Fruit fly (Drosophila melanogaster) whole organism, prepupa: ENCODE results near the gene Gr39a.

ENCODE experiments used
- Blimp-1 ChIP-seq: fragments of 200-800 bp; sonication (Bioruptor generic); optimal IDR thresholded peaks from 3 replicates; lab custom pipeline; 2017; ENCODE audit warnings: missing biosample characterization, missing genetic modification characterization, mild to moderate bottlenecking, moderate library complexity, missing genetic modification reagents
- CG11762 ChIP-seq: fragments of 200-800 bp; sonication (Bioruptor generic); optimal IDR thresholded peaks from 3 replicates; lab custom pipeline; 2016; ENCODE audit warnings: missing biosample characterization, missing genetic modification characterization; ENCODE audit not compliant: insufficient read depth
- CG15336 ChIP-seq: fragments of 200-800 bp; sonication (Bioruptor generic); IDR thresholded peaks from 2 replicates; pipeline ENCODE4 v1.3.6; 2022; ENCODE audit warnings: missing biosample characterization, missing genetic modification characterization
- CG1621 ChIP-seq: fragments of 200-800 bp; sonication (Bioruptor generic); optimal IDR thresholded peaks from 3 replicates; lab custom pipeline; 2018; ENCODE audit warnings: missing biosample characterization, mild to moderate bottlenecking, missing genetic modification characterization
- CG16779 ChIP-seq: fragments of 200-800 bp; sonication (Bioruptor generic); optimal IDR thresholded peaks from 3 replicates; lab custom pipeline; 2017; ENCODE audit warnings: missing biosample characterization, mild to moderate bottlenecking, missing genetic modification characterization
- CG3032 ChIP-seq: fragments of 200-800 bp; optimal IDR thresholded peaks from 2 replicates; lab custom pipeline; 2019; ENCODE audit warnings: missing biosample characterization, mild to moderate bottlenecking, missing genetic modification characterization, moderate library complexity
- CG31627 ChIP-seq: fragments of 200-800 bp; sonication (Bioruptor generic); optimal IDR thresholded peaks from 3 replicates; lab custom pipeline; 2016; ENCODE audit warnings: missing biosample characterization, missing genetic modification characterization
- CG32006 ChIP-seq: fragments of 200-800 bp; sonication (Bioruptor generic); optimal IDR thresholded peaks from 3 replicates; lab custom pipeline; 2017; ENCODE audit warnings: missing biosample characterization, mild to moderate bottlenecking, missing genetic modification characterization
- CG34406 ChIP-seq: fragments of 200-800 bp; sonication (Bioruptor generic); optimal IDR thresholded peaks from 3 replicates; lab custom pipeline; 2016; ENCODE audit warnings: missing biosample characterization, missing genetic modification characterization
- CG3919 ChIP-seq: fragments of 200-800 bp; sonication (Bioruptor generic); optimal IDR thresholded peaks from 3 replicates; lab custom pipeline; 2016; ENCODE audit warnings: missing biosample characterization, missing genetic modification characterization
- CG4318 ChIP-seq: fragments of 200-800 bp; sonication (Bioruptor generic); optimal IDR thresholded peaks from 3 replicates; lab custom pipeline; 2017; ENCODE audit warnings: missing biosample characterization, mild to moderate bottlenecking, missing genetic modification characterization
- CG6163 ChIP-seq: fragments of 200-800 bp; sonication (Bioruptor generic); IDR thresholded peaks from 3 replicates; pipeline ENCODE4 v1.3.6; 2022; ENCODE audit warnings: missing biosample characterization, missing genetic modification characterization
- CG6854 ChIP-seq: fragments of 200-800 bp; sonication (Bioruptor generic); optimal IDR thresholded peaks from 2 replicates; lab custom pipeline; 2017; ENCODE audit warnings: missing biosample characterization, mild to moderate bottlenecking, missing genetic modification characterization
- CG7368 ChIP-seq: fragments of 200-800 bp; sonication (Bioruptor generic); optimal IDR thresholded peaks from 3 replicates; lab custom pipeline; 2016; ENCODE audit warnings: missing biosample characterization, missing genetic modification characterization
- CG8119 ChIP-seq: fragments of 200-800 bp; sonication (Bioruptor generic); IDR thresholded peaks from 3 replicates; pipeline ENCODE4 v1.3.6; 2022; ENCODE audit warnings: missing biosample characterization, missing genetic modification characterization
- CG8319 ChIP-seq: fragments of 200-800 bp; sonication (Bioruptor generic); optimal IDR thresholded peaks from 3 replicates; lab custom pipeline; 2016; ENCODE audit warnings: missing biosample characterization, missing genetic modification characterization
- Eip75B ChIP-seq: fragments of 200-800 bp; sonication (Bioruptor generic); optimal IDR thresholded peaks from 3 replicates; lab custom pipeline; 2016; ENCODE audit warnings: missing biosample characterization, missing genetic modification characterization
- Eip78C ChIP-seq: fragments of 200-800 bp; sonication (Bioruptor generic); peaks from one replicate; lab custom pipeline; 2016; ENCODE audit warnings: missing biosample characterization, missing genetic modification characterization
- Eip93F ChIP-seq: fragments of 200-800 bp; sonication (Bioruptor generic); optimal IDR thresholded peaks from 2 replicates; lab custom pipeline; 2016; ENCODE audit warnings: missing biosample characterization, mild to moderate bottlenecking, missing genetic modification characterization
- Ets21C ChIP-seq: fragments of 200-800 bp; sonication (Bioruptor generic); optimal IDR thresholded peaks from 3 replicates; lab custom pipeline; 2016; ENCODE audit warnings: missing biosample characterization, missing genetic modification characterization
- Ets96B ChIP-seq: fragments of 200-800 bp; optimal IDR thresholded peaks from 2 replicates; lab custom pipeline; 2019; ENCODE audit warnings: missing biosample characterization, mild to moderate bottlenecking, missing genetic modification characterization, moderate library complexity
- Gug ChIP-seq: fragments of 200-800 bp; sonication (Bioruptor generic); IDR thresholded peaks from 2 replicates; pipeline ENCODE4 v1.3.6; 2022; ENCODE audit warnings: missing biosample characterization, missing genetic modification characterization
- Hr39 ChIP-seq: fragments of 200-800 bp; sonication (Bioruptor generic); optimal IDR thresholded peaks from 2 replicates; lab custom pipeline; 2016; ENCODE audit warnings: missing biosample characterization, missing genetic modification characterization
- Hr4 ChIP-seq: fragments of 200-800 bp; sonication (Bioruptor generic); optimal IDR thresholded peaks from 3 replicates; lab custom pipeline; 2016; ENCODE audit warnings: missing biosample characterization, missing genetic modification characterization
- Lpt ChIP-seq: fragments of 200-800 bp; sonication (Bioruptor generic); optimal IDR thresholded peaks from 3 replicates; lab custom pipeline; 2016; ENCODE audit warnings: missing biosample characterization, missing genetic modification characterization
- Met ChIP-seq: fragments of 200-800 bp; sonication (Bioruptor generic); optimal IDR thresholded peaks from 3 replicates; lab custom pipeline; 2016; ENCODE audit warnings: missing biosample characterization, missing genetic modification characterization
- Smox ChIP-seq: fragments of 200-800 bp; sonication (Bioruptor generic); optimal IDR thresholded peaks from 3 replicates; lab custom pipeline; 2016; ENCODE audit warnings: missing biosample characterization, missing genetic modification characterization
- Sox102F ChIP-seq: fragments of 200-800 bp; sonication (Bioruptor generic); optimal IDR thresholded peaks from 2 replicates; lab custom pipeline; 2016; ENCODE audit warnings: missing biosample characterization, mild to moderate bottlenecking, missing genetic modification characterization
- Sox14 ChIP-seq: fragments of 200-800 bp; sonication (Bioruptor generic); optimal IDR thresholded peaks from 3 replicates; lab custom pipeline; 2016; ENCODE audit warnings: missing biosample characterization, missing genetic modification characterization
- Sox15 ChIP-seq: fragments of 200-800 bp; sonication (Bioruptor generic); optimal IDR thresholded peaks from 3 replicates; lab custom pipeline; 2016; ENCODE audit warnings: missing biosample characterization, missing genetic modification characterization
- achi ChIP-seq: fragments of 200-800 bp; sonication (Bioruptor generic); optimal IDR thresholded peaks from 3 replicates; lab custom pipeline; 2016; ENCODE audit warnings: missing biosample characterization, missing genetic modification characterization
- dac ChIP-seq: fragments of 200-800 bp; sonication (Bioruptor generic); optimal IDR thresholded peaks from 2 replicates; lab custom pipeline; 2017; ENCODE audit warnings: missing biosample characterization, mild to moderate bottlenecking, missing genetic modification characterization
- eg ChIP-seq: fragments of 200-800 bp; sonication (Bioruptor generic); IDR thresholded peaks from 3 replicates; pipeline ENCODE4 v1.3.6; 2022; ENCODE audit warnings: missing biosample characterization, missing genetic modification characterization
- esn ChIP-seq: fragments of 200-800 bp; sonication (Bioruptor generic); optimal IDR thresholded peaks from 2 replicates; lab custom pipeline; 2016; ENCODE audit warnings: missing biosample characterization, mild to moderate bottlenecking, missing genetic modification characterization, moderate library complexity
- fd59A ChIP-seq: fragments of 200-800 bp; sonication (Bioruptor generic); optimal IDR thresholded peaks from 2 replicates; lab custom pipeline; 2017; ENCODE audit warnings: missing biosample characterization, mild to moderate bottlenecking, missing genetic modification characterization, missing genetic modification reagents
- fd85E ChIP-seq: fragments of 200-800 bp; sonication (Bioruptor generic); optimal IDR thresholded peaks from 3 replicates; lab custom pipeline; 2016; ENCODE audit warnings: missing biosample characterization, missing genetic modification characterization
- fkh ChIP-seq: fragments of 200-800 bp; sonication (Bioruptor generic); optimal IDR thresholded peaks from 3 replicates; lab custom pipeline; 2017; ENCODE audit warnings: missing biosample characterization, mild to moderate bottlenecking, missing genetic modification characterization, moderate library complexity
- lz ChIP-seq: fragments of 200-800 bp; sonication (Bioruptor generic); optimal IDR thresholded peaks from 3 replicates; lab custom pipeline; 2016; ENCODE audit warnings: missing biosample characterization, missing genetic modification characterization
- net ChIP-seq: fragments of 200-800 bp; sonication (Bioruptor generic); optimal IDR thresholded peaks from 3 replicates; lab custom pipeline; 2016; ENCODE audit warnings: missing biosample characterization, missing genetic modification characterization
- pdm3 ChIP-seq: fragments of 200-800 bp; sonication (Bioruptor generic); optimal IDR thresholded peaks from 3 replicates; lab custom pipeline; 2016; ENCODE audit warnings: missing biosample characterization, missing genetic modification characterization
- spab ChIP-seq: fragments of 200-800 bp; sonication (Bioruptor generic); optimal IDR thresholded peaks from 2 replicates; lab custom pipeline; 2017; ENCODE audit warnings: missing biosample characterization, mild to moderate bottlenecking, missing genetic modification characterization, missing genetic modification reagents
- ss ChIP-seq, 2 experiments: fragments of 200-800 bp; sonication (Bioruptor generic); optimal IDR thresholded peaks; 2 replicates in 1 of 2; 3 replicates in 1 of 2; lab custom pipeline; 2017 to 2018; ENCODE audit warnings: mild to moderate bottlenecking in 2 of 2, missing biosample characterization in 2 of 2, missing genetic modification characterization in 2 of 2, moderate library complexity in 1 of 2
- svp ChIP-seq: fragments of 200-800 bp; sonication (Bioruptor generic); peaks from one replicate; lab custom pipeline; 2016; ENCODE audit warnings: missing biosample characterization, missing genetic modification characterization
- vri ChIP-seq: fragments of 200-800 bp; sonication (Bioruptor generic); optimal IDR thresholded peaks from 3 replicates; lab custom pipeline; 2016; ENCODE audit warnings: missing biosample characterization, mild to moderate bottlenecking, missing genetic modification characterization

Gene Gr39a

DNA sequence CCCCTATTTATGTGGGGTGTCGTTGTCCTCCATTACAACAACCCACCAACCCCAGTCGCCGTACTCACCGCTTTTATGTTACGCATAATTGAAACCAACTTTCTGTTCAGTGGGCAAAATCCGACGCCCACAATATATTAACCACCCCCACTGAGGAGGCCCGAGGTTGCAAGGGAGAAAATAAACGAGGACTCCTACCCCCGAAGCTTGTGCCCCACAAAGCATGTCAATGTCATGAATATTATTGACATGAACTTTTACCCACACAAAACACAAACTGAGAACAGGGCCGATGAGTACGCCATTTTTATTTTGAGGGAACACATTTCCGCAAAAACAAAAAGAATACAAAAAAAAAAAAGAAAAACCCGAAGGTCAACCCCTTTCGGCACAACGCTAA is 42.6 kb upstream of the Gr39a start:
- peak in 1 of 2 experiments; percentile 6 for TF ChIP-seq ss (GFP tag; optimal IDR thresholded peaks at IDR 0.05; lab: Kevin White, UChicago)
- TF ChIP-seq Eip78C (GFP tag; lab: Kevin White, UChicago): peak; percentile 22
- no peak for TF ChIP-seq spab
- no peak for TF ChIP-seq Hr39 (GFP tag; lab: Kevin White, UChicago)
- TF ChIP-seq Sox15: no peak
- no peak for TF ChIP-seq CG32006 (GFP tag; lab: Kevin White, UChicago)
- TF ChIP-seq CG8319 (GFP tag; lab: Kevin White, UChicago): no peak
- TF ChIP-seq CG7368 (GFP tag; lab: Kevin White, UChicago): no peak
- no peak for TF ChIP-seq CG31627
- no peak for TF ChIP-seq CG16779 (tag; lab: Kevin White, UChicago)
- 0 out of 3 replicates have a peak, but pooled peaks have one; percentile 6 for TF ChIP-seq CG6163 (GFP tag; lab: Robert Waterston, UW)
- no peak for TF ChIP-seq Gug (GFP tag; lab: Robert Waterston, UW)

DNA sequence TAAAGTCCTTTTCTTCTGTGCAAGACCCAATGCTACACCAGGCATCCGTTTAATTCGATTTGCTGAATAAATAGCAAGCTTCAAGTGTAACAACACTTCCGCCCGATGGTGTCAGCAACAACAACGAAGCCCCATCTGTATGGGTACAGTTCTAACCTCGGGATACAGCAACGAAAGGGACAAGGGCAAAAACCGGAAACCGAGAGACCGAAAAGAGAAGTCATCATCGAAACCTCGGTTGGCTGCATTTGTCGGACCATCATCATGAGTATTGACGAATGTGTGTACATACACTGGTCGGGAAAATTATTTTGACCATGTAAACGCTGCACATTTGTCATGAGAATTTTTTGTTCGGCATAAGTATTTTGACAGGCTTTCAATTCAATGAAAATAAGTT is 41.7 kb upstream of the Gr39a start:
- TF ChIP-seq pdm3 (GFP tag; lab: Kevin White, UChicago): no peak
- no peak for TF ChIP-seq Eip75B (GFP tag; lab: Kevin White, UChicago)
- TF ChIP-seq Blimp-1 (GFP tag; lab: Kevin White, UChicago): no peak
- TF ChIP-seq CG1621 (tag; lab: Kevin White, UChicago): no peak
- no peak for TF ChIP-seq Sox14
- no peak for TF ChIP-seq Eip78C (GFP tag; lab: Kevin White, UChicago)
- no peak for TF ChIP-seq Ets21C (GFP tag; lab: Kevin White, UChicago)
- TF ChIP-seq Smox: no peak
- TF ChIP-seq CG31627: no peak
- TF ChIP-seq fd85E (GFP tag; lab: Kevin White, UChicago): no peak
- TF ChIP-seq Hr4 (GFP tag; lab: Kevin White, UChicago): no peak
- no peak for TF ChIP-seq CG11762 (GFP tag; lab: Kevin White, UChicago)
- TF ChIP-seq esn (GFP tag; lab: Kevin White, UChicago): no peak
- TF ChIP-seq Lpt (GFP tag; lab: Kevin White, UChicago): no peak

DNA sequence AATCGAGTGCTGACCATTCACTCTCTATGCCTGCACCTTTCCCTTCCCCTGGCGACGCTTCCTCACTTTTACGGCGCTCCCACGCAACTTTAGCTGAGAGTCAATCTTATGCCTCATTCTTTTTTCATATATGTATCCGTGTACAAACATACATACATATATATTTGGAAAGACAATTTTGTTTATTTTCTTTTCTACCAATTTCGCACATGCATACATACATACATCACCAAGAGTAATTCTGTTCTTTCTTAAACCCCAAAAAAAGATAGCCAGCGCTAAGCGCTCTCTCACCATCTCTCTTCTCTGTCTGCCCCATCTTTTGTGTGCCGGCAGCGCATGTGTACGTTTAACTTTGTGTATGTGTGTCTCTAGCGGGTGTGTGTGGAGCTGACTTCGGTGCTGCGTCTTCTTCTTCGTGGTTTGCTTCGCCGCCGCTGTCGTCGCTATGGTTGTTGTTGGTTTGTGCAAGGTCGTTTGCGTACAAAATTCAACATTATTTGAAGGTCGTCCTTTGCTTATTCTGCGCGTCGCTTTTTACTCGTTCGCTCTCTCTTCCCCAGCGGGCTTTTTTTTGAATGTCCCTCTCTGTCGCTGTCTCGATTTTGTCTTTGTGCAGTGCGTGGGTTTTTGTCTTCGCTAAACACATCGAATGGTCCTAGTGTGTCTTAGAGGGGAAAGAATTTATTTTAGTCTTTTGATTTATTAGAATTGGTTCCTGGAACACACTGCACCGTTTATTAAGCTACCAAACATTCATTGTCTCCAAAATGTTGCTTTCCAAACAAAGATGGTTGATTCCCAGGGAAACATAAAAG is 39.8 kb upstream of the Gr39a start:
- TF ChIP-seq eg (GFP tag; lab: Robert Waterston, UW): no peak; the same call in 2 of the 3 replicates
- peak; percentile 83 for TF ChIP-seq svp (GFP tag; lab: Kevin White, UChicago)
- peak; percentile 50 for TF ChIP-seq vri (GFP tag; lab: Kevin White, UChicago)
- no peak for TF ChIP-seq CG4318 (GFP tag; lab: Kevin White, UChicago)
- TF ChIP-seq pdm3 (GFP tag; lab: Kevin White, UChicago): no peak
- no peak for TF ChIP-seq Ets96B (tag; lab: Kevin White, UChicago)
- no peak for TF ChIP-seq dac (GFP tag; lab: Kevin White, UChicago)
- no peak for TF ChIP-seq CG34406 (GFP tag; lab: Kevin White, UChicago)
- peak; percentile 42 for TF ChIP-seq Eip93F (GFP tag; lab: Kevin White, UChicago)
- TF ChIP-seq Hr4 (GFP tag; lab: Kevin White, UChicago): no peak
- TF ChIP-seq net: no peak
- no peak for TF ChIP-seq CG11762 (GFP tag; lab: Kevin White, UChicago)
- TF ChIP-seq Sox102F (GFP tag; lab: Kevin White, UChicago): peak; percentile 26
- peak; percentile 65 for TF ChIP-seq Eip78C (GFP tag; lab: Kevin White, UChicago)
- no peak for TF ChIP-seq esn (GFP tag; lab: Kevin White, UChicago)
- TF ChIP-seq CG8119 (GFP tag; lab: Robert Waterston, UW): peak; percentile 69
- TF ChIP-seq Hr39 (GFP tag; lab: Kevin White, UChicago): peak; percentile 98
- peak; percentile 50 for TF ChIP-seq Sox14
- peak; percentile 87 for TF ChIP-seq CG6854 (GFP tag; lab: Kevin White, UChicago)
- TF ChIP-seq Eip75B (GFP tag; lab: Kevin White, UChicago): peak; percentile 61
- no peak for TF ChIP-seq CG31627
- TF ChIP-seq Lpt (GFP tag; lab: Kevin White, UChicago): peak; percentile 50
- peak; percentile 35 for TF ChIP-seq Met (GFP tag; lab: Kevin White, UChicago)
- TF ChIP-seq CG3032 (tag; lab: Kevin White, UChicago): no peak
- TF ChIP-seq achi (GFP tag; lab: Kevin White, UChicago): no peak
- no peak for TF ChIP-seq CG3919 (GFP tag; lab: Kevin White, UChicago)
- TF ChIP-seq spab: no peak
- peak; percentile 59; the same call in 1 of the 2 replicates for TF ChIP-seq CG15336 (GFP tag; lab: Robert Waterston, UW)
- no peak for TF ChIP-seq fd85E (GFP tag; lab: Kevin White, UChicago)
- peak; percentile 42 for TF ChIP-seq Blimp-1 (GFP tag; lab: Kevin White, UChicago)
- no peak for TF ChIP-seq lz
- no peak for TF ChIP-seq fd59A (GFP tag; lab: Kevin White, UChicago)
- peak; percentile 85 for TF ChIP-seq fkh (GFP tag; lab: Kevin White, UChicago)
